Worm (Caenorhabditis elegans) whole organism, L3 larva: ENCODE data around the gene T05B4.8.

Experiments used
- ZK546.5 ChIP-seq: sonication (generic microtip); optimal IDR thresholded peaks from 2 replicates; lab custom pipeline; 2017; ENCODE audit warnings: missing biosample characterization, missing genetic modification characterization
- aly-2 ChIP-seq: fragments of 150-350 bp; optimal IDR thresholded peaks from 2 replicates; lab custom pipeline; 2014; ENCODE audit warnings: missing biosample characterization, missing genetic modification characterization
- ceh-82 ChIP-seq: fragments of 150-350 bp; optimal IDR thresholded peaks from 2 replicates; lab custom pipeline; 2014; ENCODE audit warnings: missing biosample characterization, missing genetic modification characterization
- egl-5 ChIP-seq: fragments of 150-350 bp; optimal IDR thresholded peaks from 2 replicates; lab custom pipeline; 2017; ENCODE audit warnings: missing biosample characterization, missing genetic modification reagents, missing genetic modification characterization, inconsistent platforms
- elt-1 ChIP-seq: fragments of 150-350 bp; optimal IDR thresholded peaks from 2 replicates; lab custom pipeline; 2014; ENCODE audit warnings: missing biosample characterization, missing genetic modification characterization
- elt-2 ChIP-seq: sonication (generic microtip); optimal IDR thresholded peaks from 2 replicates; lab custom pipeline; 2016; ENCODE audit warnings: missing genetic modification reagents, mild to moderate bottlenecking, missing genetic modification characterization, missing compliant biosample characterization
- eor-1 ChIP-seq, 2 experiments: fragments of 150-350 bp; optimal IDR thresholded peaks; 2 replicates each; lab custom pipeline; 2014 to 2018; ENCODE audit warnings: missing biosample characterization in 2 of 2, missing genetic modification characterization in 2 of 2
- fkh-10 ChIP-seq: sonication (generic microtip); optimal IDR thresholded peaks from 2 replicates; lab custom pipeline; 2017; ENCODE audit warnings: missing biosample characterization, missing genetic modification reagents, missing genetic modification characterization
- fos-1 ChIP-seq: fragments of 150-350 bp; optimal IDR thresholded peaks from 2 replicates; lab custom pipeline; 2014; ENCODE audit warnings: missing biosample characterization, missing genetic modification characterization
- jun-1 ChIP-seq: fragments of 150-350 bp; optimal IDR thresholded peaks from 2 replicates; lab custom pipeline; 2014; ENCODE audit warnings: missing biosample characterization, missing genetic modification reagents, missing genetic modification characterization
- lin-15B ChIP-seq: fragments of 150-350 bp; optimal IDR thresholded peaks from 2 replicates; lab custom pipeline; 2014; ENCODE audit warnings: missing biosample characterization, missing genetic modification characterization
- lin-39 ChIP-seq: fragments of 150-350 bp; optimal IDR thresholded peaks from 2 replicates; lab custom pipeline; 2018; ENCODE audit warnings: missing biosample characterization, missing genetic modification reagents, missing genetic modification characterization
- lsy-12 ChIP-seq: sonication (generic microtip); optimal IDR thresholded peaks from 2 replicates; lab custom pipeline; 2016; ENCODE audit warnings: mild to moderate bottlenecking, missing genetic modification characterization, missing compliant biosample characterization
- nhr-25 ChIP-seq: sonication (generic microtip); optimal IDR thresholded peaks from 2 replicates; lab custom pipeline; 2017; ENCODE audit warnings: missing biosample characterization, missing genetic modification characterization
- nhr-28 ChIP-seq: fragments of 150-350 bp; optimal IDR thresholded peaks from 2 replicates; lab custom pipeline; 2014; ENCODE audit warnings: missing biosample characterization, missing genetic modification characterization
- nhr-43 ChIP-seq: sonication (generic microtip); optimal IDR thresholded peaks from 2 replicates; lab custom pipeline; 2016; ENCODE audit warnings: mild to moderate bottlenecking, missing genetic modification characterization, missing compliant biosample characterization; ENCODE audit not compliant: poor library complexity, severe bottlenecking
- nhr-67 ChIP-seq: fragments of 150-350 bp; optimal IDR thresholded peaks from 2 replicates; lab custom pipeline; 2014; ENCODE audit warnings: missing biosample characterization, missing genetic modification characterization
- nhr-77 ChIP-seq: fragments of 150-350 bp; optimal IDR thresholded peaks from 2 replicates; lab custom pipeline; 2014; ENCODE audit warnings: missing biosample characterization, missing genetic modification characterization
- pha-4 ChIP-seq: fragments of 150-350 bp; optimal IDR thresholded peaks from 2 replicates; lab custom pipeline; 2014; ENCODE audit warnings: missing biosample characterization, missing genetic modification reagents, missing genetic modification characterization
- skn-1 ChIP-seq: fragments of 150-350 bp; optimal IDR thresholded peaks from 2 replicates; lab custom pipeline; 2014; ENCODE audit warnings: missing biosample characterization, missing genetic modification characterization
- snpc-4 ChIP-seq: fragments of 150-350 bp; optimal IDR thresholded peaks from 2 replicates; lab custom pipeline; 2014; ENCODE audit warnings: missing biosample characterization, missing genetic modification characterization
- tbx-2 ChIP-seq: sonication (generic microtip); optimal IDR thresholded peaks from 2 replicates; lab custom pipeline; 2016; ENCODE audit warnings: mild to moderate bottlenecking, missing genetic modification characterization, missing compliant biosample characterization
- unc-39 ChIP-seq: sonication (generic microtip); optimal IDR thresholded peaks from 4 replicates; lab custom pipeline; 2017; ENCODE audit warnings: missing biosample characterization, missing genetic modification characterization
- unc-62 ChIP-seq: fragments of 150-350 bp; sonication (generic microtip); optimal IDR thresholded peaks from 4 replicates; lab custom pipeline; 2014; ENCODE audit warnings: missing biosample characterization, missing genetic modification reagents, missing genetic modification characterization
- zag-1 ChIP-seq: fragments of 150-350 bp; optimal IDR thresholded peaks from 2 replicates; lab custom pipeline; 2014; ENCODE audit warnings: missing biosample characterization, missing genetic modification characterization

T05B4.8 gene

DNA sequence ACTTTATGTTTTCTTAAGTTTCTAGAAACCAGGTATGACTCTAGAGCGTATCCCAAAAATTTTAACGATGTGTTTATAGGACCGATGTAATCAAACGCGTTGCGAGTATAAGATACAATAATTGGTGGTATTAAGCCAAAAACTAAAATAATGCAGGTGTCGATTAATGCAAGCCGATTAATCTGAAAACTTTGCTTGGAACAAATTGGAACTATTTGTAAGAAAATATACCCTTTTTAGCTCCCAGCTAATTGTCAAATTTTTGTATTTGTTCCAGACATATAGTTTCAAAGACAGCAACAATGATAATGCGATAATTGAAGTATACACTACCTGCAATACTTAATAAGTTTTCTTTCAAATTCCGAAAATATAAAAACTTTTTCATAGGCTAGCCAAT lies 34.7 kb downstream of the T05B4.8 start, which contains the start of gene srh-211:
srh-211 (minus strand) TSS at position 101 of the 400 bp plus-strand sequence.
- TF ChIP-seq aly-2 (no peak), skn-1 (no peak), lsy-12 (tag; lab: Kevin White, UChicago) (no peak), fkh-10 (no peak), eor-1 (tag; optimal IDR thresholded peaks at IDR 0.05; lab: Kevin White, UChicago) (no peak), snpc-4 (tag; lab: Kevin White, UChicago) (no peak), nhr-67 (no peak), lin-39 (no peak), nhr-43 (tag; lab: Kevin White, UChicago) (no peak), elt-1 (no peak), nhr-77 (no peak), jun-1 (tag; lab: Kevin White, UChicago) (no peak), lin-15B (no peak), nhr-28 (tag; lab: Kevin White, UChicago) (no peak), unc-62 (GFP tag; lab: Kevin White, UChicago) (no peak), pha-4 (tag; lab: Kevin White, UChicago) (no peak), nhr-25 (tag; lab: Kevin White, UChicago) (no peak), egl-5 (tag; lab: Kevin White, UChicago) (no peak)
- TF ChIP-seq, all 47 proteins: peak for 0

DNA sequence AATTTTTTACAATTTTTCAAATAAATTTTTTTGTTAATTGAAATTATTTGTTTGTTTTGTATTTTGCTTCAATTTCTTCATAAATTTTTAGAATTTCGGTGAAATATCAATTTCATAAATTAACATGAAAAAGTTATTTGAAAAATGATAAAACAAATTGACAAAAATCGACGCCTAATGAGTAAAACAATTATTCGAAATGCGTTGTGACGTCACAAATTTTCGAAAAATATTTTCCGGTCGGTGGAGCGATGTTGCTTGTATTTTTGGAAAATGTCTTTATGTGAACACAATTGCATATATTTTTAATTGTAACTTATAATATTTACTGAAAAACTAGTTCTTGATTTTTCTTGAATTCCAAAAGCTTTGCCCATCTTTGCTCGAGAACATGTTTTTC lies 35.4 kb downstream of the T05B4.8 start:
- no peak for TF ChIP-seq unc-39 (tag; lab: Kevin White, UChicago)
- TF ChIP-seq fos-1, result no peak
- TF ChIP-seq lin-15B, result no peak
- no peak for TF ChIP-seq elt-2 (tag; lab: Kevin White, UChicago)
- TF ChIP-seq ZK546.5 (tag; lab: Kevin White, UChicago), result no peak
- TF ChIP-seq nhr-67, result no peak
- TF ChIP-seq ceh-82 (tag; lab: Kevin White, UChicago), result no peak
- TF ChIP-seq, all 47 proteins: peak for 0

DNA sequence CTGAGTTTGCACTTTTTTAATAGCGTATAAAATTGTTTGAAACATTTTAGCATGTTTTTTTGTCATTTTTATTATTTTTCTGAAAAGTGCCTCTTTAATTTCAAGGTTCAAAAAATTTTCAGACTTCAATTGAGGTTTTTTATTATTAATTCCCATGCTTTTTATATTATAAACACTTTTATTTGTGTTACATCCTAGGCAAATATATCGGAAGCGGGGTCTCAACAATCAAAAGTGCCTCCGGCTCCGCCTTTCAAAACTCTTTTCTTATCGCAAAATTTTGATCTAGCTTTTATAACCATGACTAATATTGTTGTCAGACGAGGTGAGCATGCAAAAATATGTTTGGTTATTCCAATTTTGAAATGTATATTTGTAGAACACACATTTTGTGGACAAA lies 42.5 kb downstream of the T05B4.8 start, which contains the start of gene otpl-2:
otpl-2 (plus strand) TSS at position 301 of the 400 bp plus-strand sequence.
- no peak for TF ChIP-seq aly-2
- no peak for TF ChIP-seq ZK546.5 (tag; lab: Kevin White, UChicago)
- TF ChIP-seq zag-1 (tag; lab: Kevin White, UChicago), result no peak
- TF ChIP-seq tbx-2 (tag; lab: Kevin White, UChicago), result no peak
- TF ChIP-seq fkh-10, result no peak
- no peak for TF ChIP-seq pha-4 (tag; lab: Kevin White, UChicago)
